Worm (Caenorhabditis elegans): ENCODE data around the gene spin-2.

ce11 chrIV:13044980-13045379, 41.8 kb upstream of the spin-2 start:
- TF ChIP-seq T22C8.4 (GFP tag; IDR thresholded peaks at IDR 0.05) (no peak), flt-1 (GFP tag; IDR thresholded peaks at IDR 0.05) (no peak), klf-2 (GFP tag; conservative IDR thresholded peaks at IDR 0.05) (no peak), tab-1 (GFP tag; IDR thresholded peaks at IDR 0.05) (no peak), ref-1 (GFP tag; conservative IDR thresholded peaks at IDR 0.05) (no peak), med-1 (GFP tag; optimal IDR thresholded peaks at IDR 0.05; ENCODE audit: insufficient read depth) (no peak), ztf-29 (GFP tag; IDR thresholded peaks at IDR 0.05) (no peak), cog-1 (tag; optimal IDR thresholded peaks at IDR 0.05) (no peak), ztf-23 (GFP tag; IDR thresholded peaks at IDR 0.05) (no peak)

All from whole organism, midembryonic.